Worm (Caenorhabditis elegans) whole organism, late embryonic: ENCODE results near the gene cpf-2.
"Not testable (repeated sequence)": the region's sequence is repeated elsewhere in the genome, so short reads cannot be mapped to it uniquely, and the experiment has no call there.

Source experiments
- C38D4.7 ChIP-seq: fragments of 200-800 bp; sonication (Bioruptor generic); optimal IDR thresholded peaks from 2 replicates; lab custom pipeline; 2018; ENCODE audit warnings: mild to moderate bottlenecking, missing genetic modification characterization, moderate library complexity, missing compliant biosample characterization
- K02D7.2 ChIP-seq: sonication (generic microtip); optimal IDR thresholded peaks from 2 replicates; lab custom pipeline; 2017; ENCODE audit warnings: mild to moderate bottlenecking, missing genetic modification characterization, missing compliant biosample characterization
- K09A11.1 ChIP-seq: sonication (generic microtip); optimal IDR thresholded peaks from 2 replicates; lab custom pipeline; 2017; ENCODE audit warnings: antibody characterized with exemption, mild to moderate bottlenecking, missing genetic modification characterization, missing compliant biosample characterization; ENCODE audit not compliant: insufficient read depth
- ceh-14 ChIP-seq: sonication (generic microtip); optimal IDR thresholded peaks from 2 replicates; lab custom pipeline; 2016; ENCODE audit warnings: missing genotype, missing genetic modification characterization, missing compliant biosample characterization
- ceh-18 ChIP-seq: sonication (generic microtip); optimal IDR thresholded peaks from 2 replicates; lab custom pipeline; 2016; ENCODE audit warnings: missing genetic modification characterization, missing compliant biosample characterization
- ceh-2 ChIP-seq: sonication (generic microtip); optimal IDR thresholded peaks from 2 replicates; lab custom pipeline; 2016; ENCODE audit warnings: missing genotype, missing genetic modification characterization, missing compliant biosample characterization
- ceh-22 ChIP-seq: sonication (generic microtip); optimal IDR thresholded peaks from 2 replicates; lab custom pipeline; 2017; ENCODE audit warnings: missing biosample characterization, missing genetic modification characterization
- ceh-31 ChIP-seq: sonication (generic microtip); optimal IDR thresholded peaks from 2 replicates; lab custom pipeline; 2016; ENCODE audit warnings: missing genetic modification characterization, missing compliant biosample characterization
- ceh-34 ChIP-seq: sonication (generic microtip); optimal IDR thresholded peaks from 2 replicates; lab custom pipeline; 2016; ENCODE audit warnings: mild to moderate bottlenecking, missing genetic modification characterization, missing compliant biosample characterization
- ceh-45 ChIP-seq: fragments of 200-800 bp; sonication (Bioruptor generic); IDR thresholded peaks from 2 replicates; pipeline ENCODE4 v1.3.6; 2022; ENCODE audit warnings: missing genetic modification reagents, missing genetic modification characterization, missing compliant biosample characterization
- ceh-48 ChIP-seq: sonication (generic microtip); optimal IDR thresholded peaks from 2 replicates; lab custom pipeline; 2016; ENCODE audit warnings: missing genetic modification characterization, inconsistent platforms, missing compliant biosample characterization
- ceh-6 ChIP-seq: fragments of 200-800 bp; sonication (Bioruptor generic); optimal IDR thresholded peaks from 2 replicates; lab custom pipeline; 2018; ENCODE audit warnings: mild to moderate bottlenecking, missing genetic modification characterization, missing compliant biosample characterization
- che-1 ChIP-seq: sonication (generic microtip); optimal IDR thresholded peaks from 2 replicates; lab custom pipeline; 2016; ENCODE audit warnings: mild to moderate bottlenecking, missing genetic modification characterization, missing compliant biosample characterization
- dmd-4 ChIP-seq: sonication (generic microtip); optimal IDR thresholded peaks from 2 replicates; lab custom pipeline; 2016; ENCODE audit warnings: borderline replicate concordance, missing genetic modification characterization, missing compliant biosample characterization
- dve-1 ChIP-seq: sonication (generic microtip); optimal IDR thresholded peaks from 2 replicates; lab custom pipeline; 2017; ENCODE audit warnings: antibody characterized with exemption, mild to moderate bottlenecking, missing genetic modification characterization, missing compliant biosample characterization
- elt-2 ChIP-seq: sonication (generic microtip); optimal IDR thresholded peaks from 2 replicates; lab custom pipeline; 2016; ENCODE audit warnings: missing genetic modification reagents, missing genetic modification characterization, missing compliant biosample characterization
- fax-1 ChIP-seq: sonication (generic microtip); optimal IDR thresholded peaks from 2 replicates; lab custom pipeline; 2016; ENCODE audit warnings: missing genotype, missing genetic modification characterization, missing compliant biosample characterization
- hlh-13 ChIP-seq: fragments of 200-800 bp; sonication (Bioruptor generic); optimal IDR thresholded peaks from 2 replicates; lab custom pipeline; 2018; ENCODE audit warnings: mild to moderate bottlenecking, missing genetic modification characterization, missing compliant biosample characterization
- hlh-8 ChIP-seq: sonication (generic microtip); optimal IDR thresholded peaks from 2 replicates; lab custom pipeline; 2016; ENCODE audit warnings: missing genotype, missing genetic modification characterization, missing compliant biosample characterization
- nhr-232 ChIP-seq: sonication (generic microtip); optimal IDR thresholded peaks from 2 replicates; lab custom pipeline; 2016; ENCODE audit warnings: missing genetic modification characterization, missing compliant biosample characterization
- odd-2 ChIP-seq: sonication (generic microtip); optimal IDR thresholded peaks from 2 replicates; lab custom pipeline; 2017; ENCODE audit warnings: antibody characterized with exemption, mild to moderate bottlenecking, missing genetic modification characterization, missing compliant biosample characterization
- pat-9 ChIP-seq: fragments of 200-800 bp; sonication (Bioruptor generic); optimal IDR thresholded peaks from 2 replicates; lab custom pipeline; 2018; ENCODE audit warnings: mild to moderate bottlenecking, missing genetic modification characterization, moderate library complexity, missing compliant biosample characterization
- pax-1 ChIP-seq: fragments of 150-350 bp; optimal IDR thresholded peaks from 2 replicates; lab custom pipeline; 2014; ENCODE audit warnings: missing biosample characterization, missing genetic modification characterization
- pha-2 ChIP-seq: sonication (generic microtip); optimal IDR thresholded peaks from 2 replicates; lab custom pipeline; 2017; ENCODE audit warnings: mild to moderate bottlenecking, missing genetic modification characterization, missing compliant biosample characterization
- pros-1 ChIP-seq: fragments of 150-350 bp; optimal IDR thresholded peaks from 2 replicates; lab custom pipeline; 2014; ENCODE audit warnings: missing biosample characterization, missing genetic modification reagents, missing genetic modification characterization
- sox-2 ChIP-seq: fragments of 200-800 bp; sonication (Bioruptor generic); IDR thresholded peaks from 2 replicates; pipeline ENCODE4 v1.3.6; 2022; ENCODE audit warnings: missing genetic modification reagents, missing genetic modification characterization, missing compliant biosample characterization
- sox-4 ChIP-seq: sonication (generic microtip); optimal IDR thresholded peaks from 2 replicates; lab custom pipeline; 2017; ENCODE audit warnings: mild to moderate bottlenecking, missing genetic modification characterization, inconsistent platforms, missing compliant biosample characterization
- syd-9 ChIP-seq: sonication (generic microtip); optimal IDR thresholded peaks from 2 replicates; lab custom pipeline; 2016; ENCODE audit warnings: mild to moderate bottlenecking, missing genetic modification characterization, moderate library complexity, missing compliant biosample characterization
- tbx-2 ChIP-seq: sonication (generic microtip); optimal IDR thresholded peaks from 2 replicates; lab custom pipeline; 2016; ENCODE audit warnings: missing genetic modification characterization, missing compliant biosample characterization
- tbx-7 ChIP-seq: sonication (generic microtip); optimal IDR thresholded peaks from 2 replicates; lab custom pipeline; 2016; ENCODE audit warnings: missing genotype, missing genetic modification characterization, missing compliant biosample characterization
- ttx-3 ChIP-seq: sonication (generic microtip); optimal IDR thresholded peaks from 2 replicates; lab custom pipeline; 2016; ENCODE audit warnings: missing genetic modification reagents, missing genetic modification characterization, missing compliant biosample characterization
- unc-3 ChIP-seq, 2 experiments: fragments of 200-800 bp in 1 of 2; sonication (Bioruptor generic) in 1 of 2; sonication (generic microtip) in 1 of 2; conservative IDR thresholded peaks in 1 of 2; optimal IDR thresholded peaks in 1 of 2; 2 replicates each; pipeline versions ENCODE4 v1.3.6 to Lab custom; 2016 to 2022; ENCODE audit warnings: missing compliant biosample characterization in 2 of 2, missing genetic modification characterization in 2 of 2, missing genetic modification reagents in 1 of 2
- unc-86 ChIP-seq: sonication (generic microtip); optimal IDR thresholded peaks from 2 replicates; lab custom pipeline; 2016; ENCODE audit warnings: missing genetic modification characterization, missing compliant biosample characterization
- zip-5 ChIP-seq: sonication (generic microtip); optimal IDR thresholded peaks from 2 replicates; lab custom pipeline; 2016; ENCODE audit warnings: missing genetic modification characterization, missing compliant biosample characterization
- ztf-16 ChIP-seq: sonication (generic microtip); optimal IDR thresholded peaks from 2 replicates; lab custom pipeline; 2017; ENCODE audit warnings: missing genetic modification characterization, missing compliant biosample characterization

The cpf-2 gene

ce11 chrIII:13301983-13302382 lies 33.3 kb upstream of the cpf-2 start:
- TF ChIP-seq pha-2 (no peak), hlh-13 (GFP tag; lab: Kevin White, UChicago) (no peak), pros-1 (tag; lab: Kevin White, UChicago) (no peak), ztf-16 (tag; lab: Kevin White, UChicago) (no peak), syd-9 (tag; lab: Kevin White, UChicago) (no peak), ceh-22 (no peak), hlh-8 (tag; lab: Kevin White, UChicago) (no peak), ceh-18 (tag; lab: Kevin White, UChicago) (no peak), odd-2 (tag; lab: Kevin White, UChicago) (no peak), ceh-6 (GFP tag; lab: Kevin White, UChicago) (no peak), tbx-7 (tag; lab: Kevin White, UChicago) (no peak), pat-9 (tag; lab: Kevin White, UChicago) (no peak), nhr-232 (tag; lab: Kevin White, UChicago) (no peak), unc-86 (tag; lab: Kevin White, UChicago) (no peak), unc-3 (GFP tag; conservative IDR thresholded peaks at IDR 0.05; lab: Robert Waterston, UW) (no peak), unc-3 (tag; optimal IDR thresholded peaks at IDR 0.05; lab: Kevin White, UChicago) (no peak), ceh-2 (tag; lab: Kevin White, UChicago) (no peak), dve-1 (no peak), sox-2 (GFP tag; lab: Robert Waterston, UW) (no peak)

- no peak for TF ChIP-seq ceh-48 (tag; lab: Kevin White, UChicago)
- TF ChIP-seq pax-1 (tag; lab: Kevin White, UChicago), result no peak
- peak; percentile 51 for TF ChIP-seq elt-2 (tag; lab: Kevin White, UChicago)
- no peak for TF ChIP-seq ceh-31 (tag; lab: Kevin White, UChicago)
- TF ChIP-seq che-1 (tag; lab: Kevin White, UChicago), result no peak
These were observed 30.2 kb upstream of the cpf-2 start, which contains the start of gene pgm-2 for ce11 chrIII:13298722-13299431. Gene pgm-2 (plus strand): TSS chrIII:13299378.

- TF ChIP-seq ceh-45 (GFP tag; lab: Robert Waterston, UW), result peak; percentile 62; the same call in 1 of the 2 replicates
- TF ChIP-seq unc-3 (GFP tag; conservative IDR thresholded peaks at IDR 0.05; lab: Robert Waterston, UW), result peak; percentile 74; the same call in 1 of the 2 replicates
- not testable (repeated sequence) for TF ChIP-seq unc-3 (tag; optimal IDR thresholded peaks at IDR 0.05; lab: Kevin White, UChicago)
These were observed 27.7 kb upstream of the cpf-2 start, which contains the start of gene npp-18 for ce11 chrIII:13296289-13296874. Gene npp-18 (plus strand): TSS chrIII:13296853.

- TF ChIP-seq ztf-16 (tag; lab: Kevin White, UChicago), result peak; percentile 8
- peak; percentile 48; the same call in 1 of the 2 replicates for TF ChIP-seq ceh-45 (GFP tag; lab: Robert Waterston, UW)
- TF ChIP-seq unc-3 (GFP tag; conservative IDR thresholded peaks at IDR 0.05; lab: Robert Waterston, UW), result peak; percentile 33; the same call in 1 of the 2 replicates
- peak; percentile 8 for TF ChIP-seq unc-3 (tag; optimal IDR thresholded peaks at IDR 0.05; lab: Kevin White, UChicago)
- TF ChIP-seq sox-4 (tag; lab: Kevin White, UChicago), result peak; percentile 19
- TF ChIP-seq dmd-4 (tag; lab: Kevin White, UChicago), result peak; percentile 22
- peak; percentile 47 for TF ChIP-seq elt-2 (tag; lab: Kevin White, UChicago)
- TF ChIP-seq zip-5 (tag; lab: Kevin White, UChicago), result peak; percentile 44
- TF ChIP-seq C38D4.7 (GFP tag; lab: Kevin White, UChicago), result peak; percentile 22
- peak; percentile 48 for TF ChIP-seq ceh-14 (tag; lab: Kevin White, UChicago)
- TF ChIP-seq tbx-2, result peak; percentile 48
- peak; percentile 45 for TF ChIP-seq K09A11.1 (tag; lab: Kevin White, UChicago)
- TF ChIP-seq ceh-2 (tag; lab: Kevin White, UChicago), result peak; percentile 59
- TF ChIP-seq fax-1 (tag; lab: Kevin White, UChicago), result peak; percentile 27
- peak; percentile 34 for TF ChIP-seq pat-9 (tag; lab: Kevin White, UChicago)
- TF ChIP-seq ttx-3 (tag; lab: Kevin White, UChicago), result peak; percentile 52
- peak; percentile 50 for TF ChIP-seq unc-86 (tag; lab: Kevin White, UChicago)
- peak; percentile 30 for TF ChIP-seq ceh-34
- peak; percentile 71 for TF ChIP-seq K02D7.2
- peak; percentile 12 for TF ChIP-seq pha-2
These were observed 24.4 kb upstream of the cpf-2 start, which contains the start of gene set-25 for ce11 chrIII:13292971-13293514. Gene set-25 (minus strand): TSS chrIII:13293090.
